Fruit fly (Drosophila melanogaster) whole organism, wandering third instar larva: ENCODE results near the gene CG10996.
A peak's percentile ranks its signal among the peaks of the same experiment; 100 is the strongest.

Source experiments
- Abd-B ChIP-seq: fragments of >200 bp; optimal IDR thresholded peaks from 2 replicates; lab custom pipeline; 2017; ENCODE audit warnings: missing biosample characterization, missing genetic modification characterization
- CG9705 ChIP-seq: fragments of 200-800 bp; sonication (Bioruptor generic); optimal IDR thresholded peaks from 2 replicates; lab custom pipeline; 2018; ENCODE audit warnings: missing biosample characterization, mild to moderate bottlenecking, missing genetic modification characterization
- CrebA ChIP-seq: fragments of 200-800 bp; sonication (Bioruptor generic); optimal IDR thresholded peaks from 2 replicates; lab custom pipeline; 2016; ENCODE audit warnings: missing biosample characterization, mild to moderate bottlenecking, missing genetic modification characterization, borderline replicate concordance
- Dfd ChIP-seq: fragments of >200 bp; optimal IDR thresholded peaks from 2 replicates; lab custom pipeline; 2017; ENCODE audit warnings: missing biosample characterization, missing genetic modification characterization
- Dif ChIP-seq: fragments of 200-275, 200-300 bp; sonication (Bioruptor generic); optimal IDR thresholded peaks from 2 replicates; lab custom pipeline; 2018; ENCODE audit warnings: missing biosample characterization, missing genetic modification characterization; ENCODE audit not compliant: partially characterized antibody
- HLH106 ChIP-seq: fragments of 200-800 bp; optimal IDR thresholded peaks from 3 replicates; lab custom pipeline; 2019; ENCODE audit warnings: missing biosample characterization, mild to moderate bottlenecking, missing genetic modification characterization, moderate library complexity
- Hnf4 ChIP-seq: fragments of 200-800 bp; sonication (Bioruptor generic); optimal IDR thresholded peaks from 2 replicates; lab custom pipeline; 2016; ENCODE audit warnings: missing biosample characterization, mild to moderate bottlenecking, missing genetic modification characterization
- Hr78 ChIP-seq: fragments of >200 bp; optimal IDR thresholded peaks from 2 replicates; lab custom pipeline; 2017; ENCODE audit warnings: missing biosample characterization, missing genetic modification characterization
- Jra ChIP-seq: sonication (Bioruptor generic); optimal IDR thresholded peaks from 2 replicates; lab custom pipeline; 2016; ENCODE audit warnings: missing biosample characterization, missing genetic modification characterization
- Mio ChIP-seq: sonication (Bioruptor generic); optimal IDR thresholded peaks from 2 replicates; lab custom pipeline; 2016; ENCODE audit warnings: missing biosample characterization, missing genetic modification characterization
- N ChIP-seq: fragments of >200 bp; optimal IDR thresholded peaks from 2 replicates; lab custom pipeline; 2018; ENCODE audit warnings: missing biosample characterization, missing external identifiers, missing genetic modification characterization
- OdsH ChIP-seq: fragments of 200-800 bp; sonication (Bioruptor generic); optimal IDR thresholded peaks from 2 replicates; lab custom pipeline; 2016; ENCODE audit warnings: missing biosample characterization, mild to moderate bottlenecking, missing genetic modification characterization
- Rel ChIP-seq, 2 experiments: fragments of 200-800 bp; sonication (Bioruptor generic) in 1 of 2; optimal IDR thresholded peaks; 2 replicates in 1 of 2; 3 replicates in 1 of 2; lab custom pipeline; 2016 to 2019; ENCODE audit warnings: mild to moderate bottlenecking in 2 of 2, missing biosample characterization in 2 of 2, missing genetic modification characterization in 2 of 2, moderate library complexity in 1 of 2
- Sp1 ChIP-seq: fragments of 200-800 bp; sonication (Bioruptor generic); optimal IDR thresholded peaks from 3 replicates; lab custom pipeline; 2019; ENCODE audit warnings: missing biosample characterization, mild to moderate bottlenecking, missing genetic modification characterization, moderate library complexity
- Vsx2 ChIP-seq: fragments of 200-300, 225-300 bp; sonication (Bioruptor generic); optimal IDR thresholded peaks from 2 replicates; lab custom pipeline; 2018; ENCODE audit warnings: missing biosample characterization, missing genetic modification characterization; ENCODE audit not compliant: partially characterized antibody
- br ChIP-seq: fragments of 200-800 bp; sonication (Bioruptor generic); optimal IDR thresholded peaks from 2 replicates; lab custom pipeline; 2016; ENCODE audit warnings: missing biosample characterization, missing genetic modification characterization
- brk ChIP-seq: fragments of 200-800 bp; sonication (Bioruptor generic); optimal IDR thresholded peaks from 2 replicates; lab custom pipeline; 2016; ENCODE audit warnings: missing biosample characterization, mild to moderate bottlenecking, missing genetic modification characterization
- dl ChIP-seq, 2 experiments: fragments of 175-275, 200-275 bp in 1 of 2; fragments of 200-275 bp in 1 of 2; sonication (Bioruptor generic); optimal IDR thresholded peaks; lab custom pipeline; 2018; ENCODE audit warnings: mild to moderate bottlenecking in 2 of 2, missing biosample characterization in 2 of 2, missing genetic modification characterization in 2 of 2, moderate library complexity in 2 of 2; ENCODE audit not compliant: partially characterized antibody in 2 of 2, insufficient read depth in 1 of 2
- dmrt93B ChIP-seq: fragments of 200-800 bp; sonication (Bioruptor generic); optimal IDR thresholded peaks from 2 replicates; lab custom pipeline; 2018; ENCODE audit warnings: missing biosample characterization, mild to moderate bottlenecking, missing genetic modification characterization
- dsf ChIP-seq: sonication (Bioruptor generic); optimal IDR thresholded peaks from 2 replicates; lab custom pipeline; 2016; ENCODE audit warnings: missing biosample characterization, missing genetic modification characterization, borderline replicate concordance
- ey ChIP-seq: fragments of 200-800 bp; sonication (Bioruptor generic); optimal IDR thresholded peaks from 2 replicates; lab custom pipeline; 2016; ENCODE audit warnings: missing biosample characterization, missing genetic modification characterization
- foxo ChIP-seq, 2 experiments: fragments of 200-800 bp; sonication (Bioruptor generic); optimal IDR thresholded peaks; 2 replicates in 1 of 2; 3 replicates in 1 of 2; lab custom pipeline; 2016 to 2017; ENCODE audit warnings: missing biosample characterization in 2 of 2, missing genetic modification characterization in 2 of 2
- fru ChIP-seq: fragments of 200-800 bp; sonication (Bioruptor generic); optimal IDR thresholded peaks from 3 replicates; lab custom pipeline; 2016; ENCODE audit warnings: missing biosample characterization, mild to moderate bottlenecking, missing genetic modification characterization
- h ChIP-seq: fragments of 200-800 bp; sonication (Bioruptor generic); optimal IDR thresholded peaks from 3 replicates; lab custom pipeline; 2016; ENCODE audit warnings: missing biosample characterization, mild to moderate bottlenecking, missing genetic modification characterization
- jim ChIP-seq: fragments of 175-275, 200-325 bp; sonication (Bioruptor generic); optimal IDR thresholded peaks from 2 replicates; lab custom pipeline; 2016; ENCODE audit warnings: missing biosample characterization, mild to moderate bottlenecking, missing genetic modification characterization
- pan ChIP-seq: fragments of >200 bp; optimal IDR thresholded peaks from 2 replicates; lab custom pipeline; 2017
- psq ChIP-seq: fragments of 200-800 bp; sonication (Bioruptor generic); optimal IDR thresholded peaks from 3 replicates; lab custom pipeline; 2017; ENCODE audit warnings: missing biosample characterization, mild to moderate bottlenecking, missing genetic modification characterization, moderate library complexity
- rgr ChIP-seq: fragments of 200-800 bp; sonication (Bioruptor generic); optimal IDR thresholded peaks from 3 replicates; lab custom pipeline; 2016; ENCODE audit warnings: missing biosample characterization, mild to moderate bottlenecking, missing genetic modification characterization
- sv ChIP-seq: fragments of 200-800 bp; sonication (Bioruptor generic); optimal IDR thresholded peaks from 3 replicates; lab custom pipeline; 2016; ENCODE audit warnings: missing biosample characterization, missing genetic modification characterization
- tai ChIP-seq: sonication (Bioruptor generic); optimal IDR thresholded peaks from 2 replicates; lab custom pipeline; 2016; ENCODE audit warnings: missing biosample characterization, missing genetic modification characterization
- usp ChIP-seq: fragments of >200 bp; optimal IDR thresholded peaks from 2 replicates; lab custom pipeline; 2017; ENCODE audit warnings: missing biosample characterization, missing genetic modification characterization
- woc ChIP-seq: sonication (Bioruptor generic); optimal IDR thresholded peaks from 2 replicates; lab custom pipeline; 2016; ENCODE audit warnings: missing biosample characterization, mild to moderate bottlenecking, missing genetic modification characterization

Gene CG10996

dm6 chrX:13753775-13754174, 43.7 kb downstream of the CG10996 start:
- no peak for TF ChIP-seq Abd-B (GFP tag; lab: Kevin White, UChicago)
- no peak for TF ChIP-seq Vsx2 (GFP tag; lab: Kevin White, UChicago)
- no peak for TF ChIP-seq dl (GFP tag; optimal IDR thresholded peaks at IDR 0.05; lab: Kevin White, UChicago; ENCODE audit: insufficient read depth in 1 of 2, partially characterized antibody in 2 of 2)
- no peak for TF ChIP-seq tai (GFP tag; lab: Kevin White, UChicago)
- no peak for TF ChIP-seq Jra
- no peak for TF ChIP-seq usp (GFP tag; lab: Kevin White, UChicago)
- no peak for TF ChIP-seq foxo (GFP tag; optimal IDR thresholded peaks at IDR 0.05; lab: Kevin White, UChicago)
- TF ChIP-seq jim: no peak
- TF ChIP-seq Dfd (GFP tag; lab: Kevin White, UChicago): no peak
- no peak for TF ChIP-seq sv (GFP tag; lab: Kevin White, UChicago)
- no peak for TF ChIP-seq N (GFP tag; lab: Kevin White, UChicago)

- TF ChIP-seq sv (GFP tag; lab: Kevin White, UChicago): no peak
- peak; percentile 29 for TF ChIP-seq CrebA (GFP tag; lab: Kevin White, UChicago)
- no peak for TF ChIP-seq Rel (GFP tag; optimal IDR thresholded peaks at IDR 0.05; lab: Kevin White, UChicago)
- peak; percentile 78 for TF ChIP-seq Rel (tag; optimal IDR thresholded peaks at IDR 0.05; lab: Kevin White, UChicago)
- TF ChIP-seq Hr78 (GFP tag; lab: Kevin White, UChicago): no peak
- TF ChIP-seq jim: no peak
- peak; percentile 94 for TF ChIP-seq psq (GFP tag; lab: Kevin White, UChicago)
Measured at dm6 chrX:13753101-13753758, 44.2 kb downstream of the CG10996 start.

- TF ChIP-seq Abd-B (GFP tag; lab: Kevin White, UChicago) (no peak), brk (no peak), psq (GFP tag; lab: Kevin White, UChicago) (no peak), jim (no peak)
Measured at dm6 chrX:13752543-13753046, 44.8 kb downstream of the CG10996 start.

- no peak for TF ChIP-seq Vsx2 (GFP tag; lab: Kevin White, UChicago)
- no peak for TF ChIP-seq dsf (GFP tag; lab: Kevin White, UChicago)
- no peak for TF ChIP-seq CrebA (GFP tag; lab: Kevin White, UChicago)
- TF ChIP-seq woc (GFP tag; lab: Kevin White, UChicago): no peak
- TF ChIP-seq tai (GFP tag; lab: Kevin White, UChicago): no peak
- TF ChIP-seq Dfd (GFP tag; lab: Kevin White, UChicago): no peak
- no peak for TF ChIP-seq Hnf4 (GFP tag; lab: Kevin White, UChicago)
- TF ChIP-seq usp (GFP tag; lab: Kevin White, UChicago): no peak
- no peak for TF ChIP-seq Mio
- TF ChIP-seq, all 38 proteins: peak for 0
Measured at dm6 chrX:13749873-13750241, 47.6 kb downstream of the CG10996 start.

dm6 chrX:13748906-13749872, 48.2 kb downstream of the CG10996 start:
- no peak for TF ChIP-seq Mio
- TF ChIP-seq rgr: peak; percentile 41
- no peak for TF ChIP-seq Dfd (GFP tag; lab: Kevin White, UChicago)
- no peak for TF ChIP-seq Jra
- TF ChIP-seq fru: peak; percentile 53
- no peak for TF ChIP-seq tai (GFP tag; lab: Kevin White, UChicago)
- peak; percentile 38 for TF ChIP-seq HLH106 (tag; lab: Kevin White, UChicago)
- peak; percentile 39 for TF ChIP-seq OdsH
- peak; percentile 58 for TF ChIP-seq psq (GFP tag; lab: Kevin White, UChicago)
- no peak for TF ChIP-seq Rel (GFP tag; optimal IDR thresholded peaks at IDR 0.05; lab: Kevin White, UChicago)
- TF ChIP-seq Rel (tag; optimal IDR thresholded peaks at IDR 0.05; lab: Kevin White, UChicago): peak; percentile 42
- peak; percentile 51 for TF ChIP-seq Sp1 (GFP tag; lab: Kevin White, UChicago)
- peak; percentile 14 for TF ChIP-seq woc (GFP tag; lab: Kevin White, UChicago)
- peak; percentile 60 for TF ChIP-seq sv (GFP tag; lab: Kevin White, UChicago)
- no peak for TF ChIP-seq Dif (GFP tag; lab: Kevin White, UChicago)
- no peak for TF ChIP-seq pan (lab: Kevin White, UChicago)
- TF ChIP-seq dmrt93B (GFP tag; lab: Kevin White, UChicago): peak; percentile 16
- TF ChIP-seq ey: peak; percentile 42
- peak in 1 of 2 experiments; percentile 49 for TF ChIP-seq foxo (GFP tag; optimal IDR thresholded peaks at IDR 0.05; lab: Kevin White, UChicago)
- TF ChIP-seq CG9705 (GFP tag; lab: Kevin White, UChicago): no peak
- TF ChIP-seq jim: no peak
- TF ChIP-seq br (GFP tag; lab: Kevin White, UChicago): peak; percentile 1
- no peak for TF ChIP-seq Vsx2 (GFP tag; lab: Kevin White, UChicago)
- peak; percentile 25 for TF ChIP-seq h
